Fruit fly (Drosophila melanogaster) whole organism, wandering third instar larva: ENCODE data around the gene Cyp305a1.

ENCODE experiments used
- CrebA ChIP-seq: fragments of 200-800 bp; sonication (Bioruptor generic); optimal IDR thresholded peaks from 2 replicates; lab custom pipeline; 2016; ENCODE audit warnings: missing biosample characterization, mild to moderate bottlenecking, missing genetic modification characterization, borderline replicate concordance
- Hr83 ChIP-seq: fragments of 200-300 bp; sonication (Bioruptor generic); optimal IDR thresholded peaks from 2 replicates; lab custom pipeline; 2016; ENCODE audit warnings: missing biosample characterization, mild to moderate bottlenecking, missing genetic modification characterization, moderate library complexity; ENCODE audit not compliant: poor library complexity, severe bottlenecking
- Mio ChIP-seq: sonication (Bioruptor generic); optimal IDR thresholded peaks from 2 replicates; lab custom pipeline; 2016; ENCODE audit warnings: missing biosample characterization, missing genetic modification characterization
- Rel ChIP-seq, 2 experiments: fragments of 200-800 bp; sonication (Bioruptor generic) in 1 of 2; optimal IDR thresholded peaks; 2 replicates in 1 of 2; 3 replicates in 1 of 2; lab custom pipeline; 2016 to 2019; ENCODE audit warnings: mild to moderate bottlenecking in 2 of 2, missing biosample characterization in 2 of 2, missing genetic modification characterization in 2 of 2, moderate library complexity in 1 of 2
- Sp1 ChIP-seq: fragments of 200-800 bp; sonication (Bioruptor generic); optimal IDR thresholded peaks from 3 replicates; lab custom pipeline; 2019; ENCODE audit warnings: missing biosample characterization, mild to moderate bottlenecking, missing genetic modification characterization, moderate library complexity
- Vsx2 ChIP-seq: fragments of 200-300, 225-300 bp; sonication (Bioruptor generic); optimal IDR thresholded peaks from 2 replicates; lab custom pipeline; 2018; ENCODE audit warnings: missing biosample characterization, missing genetic modification characterization; ENCODE audit not compliant: partially characterized antibody
- br ChIP-seq: fragments of 200-800 bp; sonication (Bioruptor generic); optimal IDR thresholded peaks from 2 replicates; lab custom pipeline; 2016; ENCODE audit warnings: missing biosample characterization, missing genetic modification characterization
- fru ChIP-seq: fragments of 200-800 bp; sonication (Bioruptor generic); optimal IDR thresholded peaks from 3 replicates; lab custom pipeline; 2016; ENCODE audit warnings: missing biosample characterization, mild to moderate bottlenecking, missing genetic modification characterization
- h ChIP-seq: fragments of 200-800 bp; sonication (Bioruptor generic); optimal IDR thresholded peaks from 3 replicates; lab custom pipeline; 2016; ENCODE audit warnings: missing biosample characterization, mild to moderate bottlenecking, missing genetic modification characterization
- psq ChIP-seq: fragments of 200-800 bp; sonication (Bioruptor generic); optimal IDR thresholded peaks from 3 replicates; lab custom pipeline; 2017; ENCODE audit warnings: missing biosample characterization, mild to moderate bottlenecking, missing genetic modification characterization, moderate library complexity
- sage ChIP-seq: fragments of 200-800 bp; sonication (Bioruptor generic); optimal IDR thresholded peaks from 2 replicates; lab custom pipeline; 2016; ENCODE audit warnings: missing biosample characterization, mild to moderate bottlenecking, missing genetic modification characterization
- usp ChIP-seq: fragments of >200 bp; optimal IDR thresholded peaks from 2 replicates; lab custom pipeline; 2017; ENCODE audit warnings: missing biosample characterization, missing genetic modification characterization

DNA sequence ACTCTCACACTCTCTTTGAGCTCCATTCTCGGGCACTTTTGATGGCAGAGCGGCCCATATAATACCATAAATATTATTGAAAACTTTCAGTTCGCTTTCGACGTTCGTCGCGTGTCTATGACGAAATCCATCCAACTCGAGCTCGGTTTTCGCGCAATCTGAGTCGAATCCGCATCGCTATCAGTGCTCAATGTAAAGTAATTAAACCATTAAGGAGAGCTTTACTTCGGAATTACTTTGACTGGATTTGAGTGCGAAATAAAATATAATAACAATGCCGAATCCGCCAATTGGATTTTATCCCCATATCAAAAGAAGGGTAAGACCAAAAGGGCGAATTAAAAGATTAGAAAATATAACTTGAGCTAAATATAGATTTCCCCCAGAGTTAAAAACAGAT is 34.9 kb upstream of the Cyp305a1 start:
- no peak for TF ChIP-seq br (GFP tag; lab: Kevin White, UChicago)
- no peak for TF ChIP-seq h
- no peak for TF ChIP-seq sage
- TF ChIP-seq Sp1: no peak
- TF ChIP-seq CrebA (GFP tag; lab: Kevin White, UChicago): no peak
- TF ChIP-seq Vsx2 (GFP tag; lab: Kevin White, UChicago): no peak
- no peak for TF ChIP-seq usp (GFP tag; lab: Kevin White, UChicago)
- TF ChIP-seq Rel (GFP tag; optimal IDR thresholded peaks at IDR 0.05; lab: Kevin White, UChicago): no peak
- TF ChIP-seq Rel (tag; optimal IDR thresholded peaks at IDR 0.05; lab: Kevin White, UChicago): no peak
- no peak for TF ChIP-seq Mio (GFP tag; lab: Kevin White, UChicago)
- no peak for TF ChIP-seq fru (GFP tag; lab: Kevin White, UChicago)
- no peak for TF ChIP-seq psq
- TF ChIP-seq Hr83: no peak
